Fruit fly (Drosophila melanogaster) whole organism, embryonic: ENCODE results near the gene Acat2.

ENCODE experiments used
- Ada2b ChIP-seq: fragments of 200-800 bp; sonication (Bioruptor generic); IDR thresholded peaks from 2 replicates; pipeline ENCODE4 v1.3.6; 2022; ENCODE audit warnings: missing biosample characterization, missing genetic modification characterization
- Aef1 ChIP-seq: fragments of 200-800 bp; sonication (Bioruptor generic); IDR thresholded peaks from 3 replicates; pipeline ENCODE4 v1.3.6; 2022; ENCODE audit warnings: missing biosample characterization, missing genetic modification characterization
- Atf3 ChIP-seq: fragments of 200-800 bp; sonication (Bioruptor generic); optimal IDR thresholded peaks from 3 replicates; lab custom pipeline; 2016; ENCODE audit warnings: missing biosample characterization, missing genetic modification characterization
- CG10654 ChIP-seq: fragments of 200-800 bp; sonication (Bioruptor generic); optimal IDR thresholded peaks from 2 replicates; lab custom pipeline; 2016; ENCODE audit warnings: missing biosample characterization, missing genetic modification characterization
- CG11723 ChIP-seq: fragments of 200-800 bp; sonication (Bioruptor generic); optimal IDR thresholded peaks from 2 replicates; lab custom pipeline; 2017; ENCODE audit warnings: missing biosample characterization, mild to moderate bottlenecking, missing genetic modification characterization
- CG12155 ChIP-seq: fragments of 200-800 bp; sonication (Bioruptor generic); optimal IDR thresholded peaks from 3 replicates; lab custom pipeline; 2016; ENCODE audit warnings: missing biosample characterization, missing genetic modification characterization
- CG13123 ChIP-seq: fragments of 200-800 bp; sonication (Bioruptor generic); optimal IDR thresholded peaks from 2 replicates; lab custom pipeline; 2016; ENCODE audit warnings: missing biosample characterization, missing genetic modification characterization
- CG13287 ChIP-seq: fragments of 200-800 bp; sonication (Bioruptor generic); IDR thresholded peaks from 2 replicates; pipeline ENCODE4 v1.3.6; 2022; ENCODE audit warnings: missing biosample characterization, missing genetic modification characterization; ENCODE audit not compliant: partially characterized antibody
- CG14050 ChIP-seq: fragments of 200-800 bp; sonication (Bioruptor generic); IDR thresholded peaks from 3 replicates; pipeline ENCODE4 v1.3.6; 2022; ENCODE audit warnings: missing biosample characterization, missing genetic modification characterization
- CG1792 ChIP-seq: fragments of 200-800 bp; sonication (Bioruptor generic); optimal IDR thresholded peaks from 2 replicates; lab custom pipeline; 2016; ENCODE audit warnings: missing biosample characterization, missing genetic modification characterization
- CG2712 ChIP-seq: fragments of 200-800 bp; optimal IDR thresholded peaks from 3 replicates; lab custom pipeline; 2019; ENCODE audit warnings: missing biosample characterization, mild to moderate bottlenecking, missing genetic modification characterization, moderate library complexity
- CG3065 ChIP-seq: fragments of 200-800 bp; sonication (Bioruptor generic); optimal IDR thresholded peaks from 2 replicates; lab custom pipeline; 2016; ENCODE audit warnings: missing biosample characterization, missing genetic modification characterization
- CG33213 ChIP-seq: fragments of 200-800 bp; sonication (Bioruptor generic); optimal IDR thresholded peaks from 3 replicates; lab custom pipeline; 2016; ENCODE audit warnings: missing biosample characterization, missing genetic modification characterization
- CG3847 ChIP-seq: fragments of 200-800 bp; sonication (Bioruptor generic); IDR thresholded peaks from 2 replicates; pipeline ENCODE4 v1.3.6; 2022; ENCODE audit warnings: missing biosample characterization, missing genetic modification characterization
- CG4820 ChIP-seq: fragments of 200-800 bp; sonication (Bioruptor generic); optimal IDR thresholded peaks from 3 replicates; lab custom pipeline; 2016; ENCODE audit warnings: missing biosample characterization, missing genetic modification characterization
- CG6683 ChIP-seq: fragments of 200-800 bp; sonication (Bioruptor generic); optimal IDR thresholded peaks from 2 replicates; lab custom pipeline; 2017; ENCODE audit warnings: missing biosample characterization, mild to moderate bottlenecking, missing genetic modification characterization, missing genetic modification reagents
- CG6689 ChIP-seq: fragments of 200-800 bp; sonication (Bioruptor generic); IDR thresholded peaks from 2 replicates; pipeline ENCODE4 v1.3.6; 2022; ENCODE audit warnings: missing biosample characterization, missing genetic modification characterization
- CG7786 ChIP-seq: fragments of 200-800 bp; sonication (Bioruptor generic); optimal IDR thresholded peaks from 2 replicates; lab custom pipeline; 2016; ENCODE audit warnings: missing biosample characterization, missing genetic modification characterization
- CG9215 ChIP-seq: fragments of 200-800 bp; sonication (Bioruptor generic); IDR thresholded peaks from 2 replicates; pipeline ENCODE4 v1.3.6; 2022; ENCODE audit warnings: missing biosample characterization, missing genetic modification characterization
- CG9727 ChIP-seq: fragments of 200-800 bp; sonication (Bioruptor generic); optimal IDR thresholded peaks from 3 replicates; lab custom pipeline; 2017; ENCODE audit warnings: missing biosample characterization, mild to moderate bottlenecking, missing genetic modification characterization
- D ChIP-seq, 2 experiments: fragments of 200-800 bp in 1 of 2; fragments of >200 bp in 1 of 2; sonication (Bioruptor generic) in 1 of 2; optimal IDR thresholded peaks; 2 replicates in 1 of 2; 3 replicates in 1 of 2; lab custom pipeline; 2017; ENCODE audit warnings: mild to moderate bottlenecking in 1 of 2, missing biosample characterization in 1 of 2, missing genetic modification characterization in 1 of 2, missing genetic modification reagents in 1 of 2
- Dbx ChIP-seq: fragments of 200-800 bp; sonication (Bioruptor generic); IDR thresholded peaks from 3 replicates; pipeline ENCODE4 v1.3.6; 2022; ENCODE audit warnings: missing biosample characterization, missing genetic modification characterization
- E2f1 ChIP-seq: fragments of 200-800 bp; sonication (Bioruptor generic); IDR thresholded peaks from 2 replicates; pipeline ENCODE4 v1.3.6; 2022; ENCODE audit warnings: missing biosample characterization, missing genetic modification characterization
- E2f2 ChIP-seq: fragments of 200-800 bp; sonication (Bioruptor generic); IDR thresholded peaks from 2 replicates; pipeline ENCODE4 v1.3.6; 2022; ENCODE audit warnings: missing biosample characterization, missing genetic modification characterization
- Fer3 ChIP-seq: fragments of 200-800 bp; sonication (Bioruptor generic); optimal IDR thresholded peaks from 2 replicates; lab custom pipeline; 2018; ENCODE audit warnings: missing biosample characterization, mild to moderate bottlenecking, missing genetic modification characterization, moderate library complexity
- Lim3 ChIP-seq: fragments of 200-800 bp; sonication (Bioruptor generic); IDR thresholded peaks from 2 replicates; pipeline ENCODE4 v1.3.6; 2022; ENCODE audit warnings: missing biosample characterization, missing genetic modification characterization
- MBD-R2 ChIP-seq: fragments of 200-800 bp; sonication (Bioruptor generic); IDR thresholded peaks from 2 replicates; pipeline ENCODE4 v1.3.6; 2022; ENCODE audit warnings: missing biosample characterization, missing genetic modification characterization
- NFAT ChIP-seq: fragments of 200-800 bp; sonication (Bioruptor generic); IDR thresholded peaks from 2 replicates; pipeline ENCODE4 v1.3.6; 2022; ENCODE audit warnings: missing biosample characterization, missing genetic modification characterization
- Nf-YC ChIP-seq: fragments of 200-800 bp; optimal IDR thresholded peaks from 3 replicates; lab custom pipeline; 2019; ENCODE audit warnings: missing biosample characterization, mild to moderate bottlenecking, missing genetic modification characterization, moderate library complexity
- NfI ChIP-seq: fragments of 200-800 bp; sonication (Bioruptor generic); optimal IDR thresholded peaks from 3 replicates; lab custom pipeline; 2018; ENCODE audit warnings: missing biosample characterization, mild to moderate bottlenecking, missing genetic modification characterization, moderate library complexity
- Side ChIP-seq: fragments of 200-800 bp; sonication (Bioruptor generic); optimal IDR thresholded peaks from 2 replicates; lab custom pipeline; 2016; ENCODE audit warnings: missing biosample characterization, missing genetic modification characterization
- Sox102F ChIP-seq: fragments of 200-800 bp; sonication (Bioruptor generic); optimal IDR thresholded peaks from 2 replicates; lab custom pipeline; 2018; ENCODE audit warnings: missing biosample characterization, mild to moderate bottlenecking, missing genetic modification characterization, moderate library complexity
- btn ChIP-seq: fragments of 200-800 bp; sonication (Bioruptor generic); optimal IDR thresholded peaks from 2 replicates; lab custom pipeline; 2016; ENCODE audit warnings: missing biosample characterization, missing genetic modification characterization
- cas ChIP-seq: fragments of 200-800 bp; sonication (Bioruptor generic); IDR thresholded peaks from 2 replicates; pipeline ENCODE4 v1.3.6; 2022; ENCODE audit warnings: missing biosample characterization, missing genetic modification characterization
- gcm2 ChIP-seq: fragments of 200-800 bp; sonication (Bioruptor generic); optimal IDR thresholded peaks from 2 replicates; lab custom pipeline; 2016; ENCODE audit warnings: missing biosample characterization, missing genetic modification characterization
- gfzf ChIP-seq: fragments of 200-800 bp; sonication (Bioruptor generic); optimal IDR thresholded peaks from 2 replicates; lab custom pipeline; 2016; ENCODE audit warnings: missing biosample characterization, mild to moderate bottlenecking, missing genetic modification characterization, moderate library complexity
- hb ChIP-seq: fragments of 200-800 bp; sonication (Bioruptor generic); IDR thresholded peaks from 3 replicates; pipeline ENCODE4 v1.3.6; 2022; ENCODE audit warnings: missing biosample characterization, missing genetic modification characterization; ENCODE audit not compliant: partially characterized antibody
- her ChIP-seq: fragments of 200-800 bp; sonication (Bioruptor generic); optimal IDR thresholded peaks from 2 replicates; lab custom pipeline; 2016; ENCODE audit warnings: missing biosample characterization, missing genetic modification characterization
- ind ChIP-seq: fragments of 200-800 bp; sonication (Bioruptor generic); optimal IDR thresholded peaks from 3 replicates; lab custom pipeline; 2016; ENCODE audit warnings: missing biosample characterization, missing genetic modification characterization
- jing ChIP-seq: fragments of 200-800 bp; sonication (Bioruptor generic); optimal IDR thresholded peaks from 2 replicates; lab custom pipeline; 2018; ENCODE audit warnings: missing biosample characterization, mild to moderate bottlenecking, missing genetic modification characterization
- luna ChIP-seq: fragments of 200-800 bp; sonication (Bioruptor generic); optimal IDR thresholded peaks from 2 replicates; lab custom pipeline; 2016; ENCODE audit warnings: missing biosample characterization, missing genetic modification characterization
- mld ChIP-seq: fragments of 200-800 bp; sonication (Bioruptor generic); IDR thresholded peaks from 3 replicates; pipeline ENCODE4 v1.3.6; 2022; ENCODE audit warnings: missing biosample characterization, missing genetic modification characterization; ENCODE audit not compliant: partially characterized antibody
- nmo ChIP-seq: fragments of 200-800 bp; sonication (Bioruptor generic); optimal IDR thresholded peaks from 2 replicates; lab custom pipeline; 2018; ENCODE audit warnings: missing biosample characterization, mild to moderate bottlenecking, missing genetic modification characterization, moderate library complexity
- pb ChIP-seq: fragments of 200-800 bp; sonication (Bioruptor generic); optimal IDR thresholded peaks from 3 replicates; lab custom pipeline; 2016; ENCODE audit warnings: missing biosample characterization, missing genetic modification characterization
- ranshi ChIP-seq: fragments of 200-800 bp; sonication (Bioruptor generic); IDR thresholded peaks from 2 replicates; pipeline ENCODE4 v1.3.6; 2022; ENCODE audit warnings: missing biosample characterization, missing genetic modification characterization
- slbo ChIP-seq: fragments of 200-800 bp; sonication (Bioruptor generic); IDR thresholded peaks from 2 replicates; pipeline ENCODE4 v1.3.6; 2022; ENCODE audit warnings: missing biosample characterization, missing genetic modification characterization
- sr ChIP-seq: fragments of 200-800 bp; sonication (Bioruptor generic); IDR thresholded peaks from 3 replicates; pipeline ENCODE4 v1.3.6; 2022; ENCODE audit warnings: missing biosample characterization, missing genetic modification characterization
- sug ChIP-seq: fragments of 200-800 bp; optimal IDR thresholded peaks from 2 replicates; lab custom pipeline; 2019; ENCODE audit warnings: missing biosample characterization, mild to moderate bottlenecking, missing genetic modification characterization, moderate library complexity
- unc-4 ChIP-seq: fragments of 200-800 bp; sonication (Bioruptor generic); IDR thresholded peaks from 2 replicates; pipeline ENCODE4 v1.3.6; 2022; ENCODE audit warnings: missing biosample characterization, missing genetic modification characterization; ENCODE audit not compliant: partially characterized antibody

Gene Acat2

DNA sequence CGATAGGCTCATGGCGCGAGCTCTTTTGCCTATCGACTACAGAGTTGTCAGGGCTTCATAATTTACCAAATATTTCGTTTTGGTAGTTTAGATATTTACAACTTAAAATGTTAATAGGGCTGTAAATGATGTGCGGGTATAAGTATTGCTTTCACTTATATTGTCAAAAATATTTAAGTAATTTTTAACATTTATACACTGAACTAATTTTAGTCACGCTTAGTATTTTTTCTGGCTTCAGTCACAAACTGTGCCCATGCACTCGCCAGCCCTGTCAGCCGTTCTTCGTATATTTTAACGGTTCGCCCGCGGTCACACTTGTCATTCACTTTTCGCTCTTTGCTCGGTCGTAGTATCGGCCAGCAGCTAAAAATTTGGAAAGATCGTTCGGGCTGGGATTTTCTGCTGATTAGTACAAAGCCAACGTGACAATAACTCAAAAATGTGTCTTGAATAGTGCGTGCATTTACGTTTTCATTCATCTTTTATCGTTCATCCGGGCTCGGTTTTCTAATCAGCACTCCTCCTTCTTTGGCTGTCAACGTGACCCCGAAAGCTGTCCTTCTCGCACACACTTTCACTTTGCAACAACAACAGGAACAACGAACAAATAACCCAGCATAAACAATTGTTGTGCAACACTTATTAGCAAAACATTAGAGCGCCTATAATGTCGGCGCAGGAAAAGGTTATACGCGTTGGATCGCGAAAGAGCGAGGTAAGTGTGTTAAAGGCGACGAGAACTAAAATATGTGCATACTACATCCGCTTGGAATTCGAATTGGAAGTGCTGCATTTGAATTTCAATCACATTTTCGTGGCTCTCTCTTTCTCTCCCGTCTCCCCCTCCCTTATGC, 32.1 kb downstream of the Acat2 start, which contains the start of the genes Hmbs and CG2211 (continued):
- peak; percentile 35; the same call in 1 of the 3 replicates for TF ChIP-seq sr (GFP tag; lab: Robert Waterston, UW)
- TF ChIP-seq hb (GFP tag; lab: Robert Waterston, UW) = no peak
- TF ChIP-seq gcm2 = peak; percentile 66
- TF ChIP-seq Atf3 (GFP tag; lab: Kevin White, UChicago) = peak; percentile 80
- TF ChIP-seq mld (GFP tag; lab: Robert Waterston, UW) = no peak
- TF ChIP-seq CG33213 (GFP tag; lab: Kevin White, UChicago) = peak; percentile 89
- peak; percentile 84 for TF ChIP-seq ranshi (GFP tag; lab: Robert Waterston, UW)
- TF ChIP-seq E2f1 (GFP tag; lab: Robert Waterston, UW) = peak; percentile 79
- TF ChIP-seq MBD-R2 (GFP tag; lab: Robert Waterston, UW) = peak; percentile 82
- TF ChIP-seq Nf-YC (tag; lab: Kevin White, UChicago) = peak; percentile 84
- peak; percentile 74 for TF ChIP-seq Side (GFP tag; lab: Kevin White, UChicago)
- TF ChIP-seq CG10654 (GFP tag; lab: Kevin White, UChicago) = peak; percentile 86
- peak; percentile 75 for TF ChIP-seq CG6683 (GFP tag; lab: Kevin White, UChicago)
- TF ChIP-seq btn (GFP tag; lab: Kevin White, UChicago) = peak; percentile 43
- TF ChIP-seq E2f2 = peak; percentile 77
- peak; percentile 90 for TF ChIP-seq nmo (GFP tag; lab: Kevin White, UChicago)
- TF ChIP-seq Fer3 (tag; lab: Kevin White, UChicago) = peak; percentile 84
- TF ChIP-seq CG3847 (GFP tag; lab: Robert Waterston, UW) = peak; percentile 92
- no peak for TF ChIP-seq D (optimal IDR thresholded peaks at IDR 0.05; lab: Kevin White, UChicago)
- peak; percentile 63 for TF ChIP-seq D (GFP tag; optimal IDR thresholded peaks at IDR 0.05; lab: Kevin White, UChicago)
- peak; percentile 82 for TF ChIP-seq CG13123
- peak; percentile 87 for TF ChIP-seq CG4820 (GFP tag; lab: Kevin White, UChicago)
- no peak for TF ChIP-seq jing
- TF ChIP-seq CG6689 (GFP tag; lab: Robert Waterston, UW) = peak; percentile 80
- peak; percentile 18 for TF ChIP-seq pb (GFP tag; lab: Kevin White, UChicago)
- peak; percentile 83 for TF ChIP-seq Ada2b
- peak; percentile 79 for TF ChIP-seq CG9215 (GFP tag; lab: Robert Waterston, UW)
- peak; percentile 75 for TF ChIP-seq CG13287 (GFP tag; lab: Robert Waterston, UW)
- peak; percentile 84 for TF ChIP-seq Sox102F
- peak; percentile 89 for TF ChIP-seq sug
- peak; percentile 92 for TF ChIP-seq ind
- peak; percentile 91 for TF ChIP-seq slbo (GFP tag; lab: Robert Waterston, UW)
- TF ChIP-seq Lim3 (GFP tag; lab: Robert Waterston, UW) = no peak; the same call in 1 of the 2 replicates
- TF ChIP-seq gfzf = peak; percentile 94
- TF ChIP-seq CG7786 (GFP tag; lab: Kevin White, UChicago) = peak; percentile 89
- TF ChIP-seq CG14050 = peak; percentile 72
- peak; percentile 90 for TF ChIP-seq CG2712 (tag; lab: Kevin White, UChicago)
- peak; percentile 74 for TF ChIP-seq Aef1 (GFP tag; lab: Robert Waterston, UW)
- peak; percentile 68 for TF ChIP-seq CG11723 (GFP tag; lab: Kevin White, UChicago)
- TF ChIP-seq luna (GFP tag; lab: Kevin White, UChicago) = peak; percentile 12
- TF ChIP-seq her (GFP tag; lab: Kevin White, UChicago) = peak; percentile 4
- peak; percentile 87 for TF ChIP-seq CG9727 (GFP tag; lab: Kevin White, UChicago)
- TF ChIP-seq NfI (GFP tag; lab: Kevin White, UChicago) = peak; percentile 79
- peak; percentile 48; the same call in 1 of the 2 replicates for TF ChIP-seq unc-4 (GFP tag; lab: Robert Waterston, UW)
- TF ChIP-seq CG12155 = peak; percentile 86
- peak; percentile 91 for TF ChIP-seq Dbx
- TF ChIP-seq cas (GFP tag; lab: Robert Waterston, UW) = 0 out of 2 replicates have a peak, but pooled peaks have one; percentile 57
- peak; percentile 76 for TF ChIP-seq NFAT (GFP tag; lab: Robert Waterston, UW)
- peak; percentile 68 for TF ChIP-seq CG3065 (GFP tag; lab: Kevin White, UChicago)
- TF ChIP-seq CG1792 = peak; percentile 75
